Fruit fly (Drosophila melanogaster): ENCODE results near the gene Nlg1.

- no peak for TF ChIP-seq h (optimal IDR thresholded peaks at IDR 0.05)
- no peak for TF ChIP-seq psq (optimal IDR thresholded peaks at IDR 0.05)
- no peak for TF ChIP-seq Sin3A (optimal IDR thresholded peaks at IDR 0.05)
- no peak for TF ChIP-seq Myc (optimal IDR thresholded peaks at IDR 0.05)
- no peak for TF ChIP-seq insv (optimal IDR thresholded peaks at IDR 0.05)
Measured at dm6 chr3R:7657947-7658346, at the start of gene Nlg1.

Measured in Kc167 (cell line).